Fruit fly (Drosophila melanogaster): ENCODE measurements around the gene pasi2.
A peak's percentile ranks its signal among the peaks of the same experiment; 100 is the strongest.

pasi2 gene

dm6 chr3R:9334592-9335518 is at the start of gene pasi2, which contains the start of gene Aduk:
Gene pasi2 (plus strand): TSS chr3R:9335170.
Gene Aduk (minus strand): TSS chr3R:9334714.
- TF ChIP-seq noc (tag; optimal IDR thresholded peaks at IDR 0.05), result no peak

DNA sequence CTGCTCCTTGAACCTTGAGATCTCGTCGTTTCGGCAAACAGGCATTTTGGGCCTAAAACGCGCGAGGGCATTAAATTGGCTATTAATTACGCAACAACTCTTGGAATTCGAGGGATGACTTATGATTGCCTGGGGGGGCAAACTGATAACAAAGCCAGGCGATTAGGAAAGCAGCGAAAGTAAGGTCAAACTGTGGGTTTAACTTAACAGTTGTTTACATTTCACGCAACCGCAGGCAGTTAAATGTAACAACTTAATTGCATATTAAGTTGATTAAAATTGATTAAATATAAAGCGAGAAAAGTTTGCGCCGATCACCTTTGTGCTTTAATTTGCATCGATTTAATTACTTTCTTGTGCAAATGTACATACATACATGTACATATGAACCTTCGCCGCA is 47.3 kb upstream of the pasi2 start:
- TF ChIP-seq noc (tag; optimal IDR thresholded peaks at IDR 0.05), result no peak

- TF ChIP-seq noc (tag; optimal IDR thresholded peaks at IDR 0.05), result no peak
Observed at dm6 chr3R:9297163-9297562, 37.8 kb upstream of the pasi2 start.

- TF ChIP-seq noc (tag; optimal IDR thresholded peaks at IDR 0.05), result no peak
Observed at dm6 chr3R:9321470-9321869, 13.5 kb upstream of the pasi2 start, which contains the start of gene HP1e. Gene HP1e (plus strand): TSS chr3R:9321770.

dm6 chr3R:9328411-9328810 is 6.6 kb upstream of the pasi2 start, which contains the start of gene CG8861:
Gene CG8861 (minus strand): TSS chr3R:9328511.
- no peak for TF ChIP-seq noc (tag; optimal IDR thresholded peaks at IDR 0.05)

DNA sequence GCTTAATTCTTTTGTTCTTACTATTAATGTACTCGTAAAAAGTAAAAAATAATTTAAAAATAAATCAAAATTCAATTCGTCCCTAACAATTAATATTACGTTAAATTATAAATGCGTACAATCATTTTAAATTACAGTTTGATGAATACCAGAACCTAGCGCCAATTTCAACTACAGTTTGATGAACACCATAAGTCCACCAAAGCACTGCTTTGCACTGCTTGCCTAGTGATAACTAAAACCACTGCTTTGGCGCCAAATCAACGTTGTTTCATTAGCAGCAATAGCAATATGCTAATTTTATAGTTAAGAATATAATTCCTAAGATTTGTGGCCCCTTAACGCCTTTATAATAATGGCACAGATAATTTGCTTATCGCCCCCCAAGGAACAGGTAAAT is 6.2 kb upstream of the pasi2 start:
- no peak for TF ChIP-seq noc (tag; optimal IDR thresholded peaks at IDR 0.05)

- no peak for TF ChIP-seq noc (tag; optimal IDR thresholded peaks at IDR 0.05)
Observed at dm6 chr3R:9330231-9330630, 4.7 kb upstream of the pasi2 start, which contains the start of gene CG12951. Gene CG12951 (minus strand): TSS chr3R:9330331.

dm6 chr3R:9331861-9332260 is 3.1 kb upstream of the pasi2 start, which contains the start of gene CG16749:
Gene CG16749 (minus strand): TSS chr3R:9331885.
- peak; percentile 27 for TF ChIP-seq noc (tag; optimal IDR thresholded peaks at IDR 0.05)

DNA sequence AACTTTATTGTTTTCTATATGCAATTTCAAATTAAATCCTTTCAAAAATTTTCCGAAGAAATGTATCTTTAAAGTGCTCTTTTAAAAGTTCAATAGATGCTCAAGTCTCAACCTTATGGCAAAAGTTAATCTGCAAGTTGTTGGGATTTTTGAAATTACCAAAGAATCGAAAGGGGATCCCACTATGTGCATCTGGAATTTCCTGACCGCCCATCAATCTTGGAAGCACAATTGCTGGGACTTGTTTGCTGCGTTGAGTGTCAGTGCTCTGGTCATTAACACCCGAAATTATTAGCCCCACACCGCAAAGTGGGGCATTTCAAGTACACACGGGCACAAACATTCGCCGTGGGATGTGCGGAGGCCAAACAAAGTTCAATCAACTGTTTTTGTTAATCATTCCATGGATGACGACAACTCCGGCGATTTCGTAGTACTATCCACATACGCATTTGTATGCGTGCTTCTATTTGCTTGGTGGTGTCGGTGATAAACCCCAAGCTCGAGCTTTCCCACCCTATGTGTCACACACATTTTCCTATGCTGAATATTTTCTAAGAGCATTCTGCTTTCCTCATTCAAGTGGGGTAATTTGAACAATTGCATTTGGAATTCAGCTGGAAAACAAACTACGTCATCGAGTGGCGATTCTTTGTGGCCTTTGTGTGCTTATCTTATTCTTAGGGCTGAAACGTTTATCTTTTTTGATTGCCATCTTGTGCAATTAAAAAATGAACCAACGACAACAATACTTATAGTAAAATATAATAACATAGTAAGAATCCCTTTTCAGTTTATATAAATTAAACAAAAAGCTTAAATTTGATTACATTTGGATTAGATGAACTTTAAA is 2.7 kb downstream of the pasi2 start:
- no peak for TF ChIP-seq noc (tag; optimal IDR thresholded peaks at IDR 0.05)

DNA sequence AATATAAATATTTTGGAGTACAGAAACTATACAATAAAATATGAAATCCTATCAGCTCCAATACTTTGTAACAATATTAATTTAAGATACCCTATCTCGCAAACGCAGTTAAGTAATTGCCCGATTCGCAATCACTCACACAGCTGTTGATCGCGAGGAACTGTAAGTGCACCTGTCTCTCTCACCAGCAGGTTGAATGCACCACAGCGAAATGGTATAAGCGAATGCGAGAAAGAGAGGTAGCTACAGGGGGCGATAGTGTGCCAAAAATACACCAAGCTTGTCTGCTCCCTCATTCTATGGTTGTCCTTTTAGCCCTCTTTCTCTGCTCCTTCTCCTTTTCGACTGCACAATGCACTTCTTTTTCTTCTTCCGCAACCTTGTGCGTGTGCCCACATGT is 3.8 kb downstream of the pasi2 start:
- TF ChIP-seq noc (tag; optimal IDR thresholded peaks at IDR 0.05), result no peak

DNA sequence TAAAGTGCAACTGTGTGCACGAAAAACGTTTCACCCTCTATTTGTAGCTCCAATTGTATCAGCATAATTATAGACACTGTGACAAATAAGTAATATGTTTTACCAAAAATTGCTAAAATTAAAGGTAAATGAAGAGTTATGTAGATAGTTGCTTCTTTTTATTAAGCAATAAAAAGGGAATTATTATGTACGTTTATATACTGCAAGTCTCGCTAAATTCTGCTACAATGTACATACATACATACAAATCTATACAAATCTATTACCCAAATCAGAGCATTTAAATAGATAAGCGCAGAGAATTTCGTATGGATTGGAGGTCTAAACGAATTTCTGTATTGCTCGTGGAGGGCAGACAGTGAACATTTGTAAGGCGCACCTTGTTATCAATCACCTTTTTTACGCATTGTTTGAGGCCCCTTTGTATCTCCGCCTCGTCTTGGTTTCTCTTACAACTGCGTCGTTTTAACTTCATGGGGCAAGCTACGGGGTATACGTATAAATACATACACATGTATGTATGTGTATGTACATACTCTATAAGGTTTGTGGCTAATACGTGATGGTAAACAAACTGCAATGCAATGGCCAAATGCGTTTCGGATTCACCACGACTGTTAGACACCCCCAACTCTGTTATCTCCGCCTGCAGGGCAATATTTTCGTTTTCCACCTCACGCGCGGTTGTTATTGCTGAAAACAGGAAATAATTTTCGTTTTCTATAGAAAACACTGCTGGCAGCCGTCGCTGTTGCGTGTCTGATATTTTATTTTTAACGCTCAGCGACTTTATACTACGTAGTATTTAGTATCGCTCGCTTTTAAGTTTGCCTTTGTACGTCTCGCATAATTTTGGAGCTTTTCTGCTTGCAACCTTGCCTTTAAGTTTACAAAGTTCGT is 4.5 kb downstream of the pasi2 start:
- peak; percentile 32 for TF ChIP-seq noc (tag; optimal IDR thresholded peaks at IDR 0.05)

DNA sequence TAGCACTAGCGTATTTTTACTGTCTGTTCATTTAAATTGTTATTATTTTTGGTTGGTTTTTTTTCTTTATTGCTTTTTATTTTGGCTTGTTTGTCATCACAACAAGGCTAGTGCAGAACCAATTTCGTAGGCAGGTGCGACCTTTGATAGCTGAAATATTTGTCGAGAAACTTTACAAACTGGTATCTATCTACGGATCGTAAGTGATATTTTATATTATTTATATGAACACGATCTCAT is 5.0 kb downstream of the pasi2 start, which contains the start of gene drn:
TSS of gene drn (plus strand) at position 141 of the 240 bp plus-strand sequence.
- no peak for TF ChIP-seq noc (tag; optimal IDR thresholded peaks at IDR 0.05)

- TF ChIP-seq noc (tag; optimal IDR thresholded peaks at IDR 0.05), result peak; percentile 95
Observed at dm6 chr3R:9340425-9341188, 5.6 kb downstream of the pasi2 start.

DNA sequence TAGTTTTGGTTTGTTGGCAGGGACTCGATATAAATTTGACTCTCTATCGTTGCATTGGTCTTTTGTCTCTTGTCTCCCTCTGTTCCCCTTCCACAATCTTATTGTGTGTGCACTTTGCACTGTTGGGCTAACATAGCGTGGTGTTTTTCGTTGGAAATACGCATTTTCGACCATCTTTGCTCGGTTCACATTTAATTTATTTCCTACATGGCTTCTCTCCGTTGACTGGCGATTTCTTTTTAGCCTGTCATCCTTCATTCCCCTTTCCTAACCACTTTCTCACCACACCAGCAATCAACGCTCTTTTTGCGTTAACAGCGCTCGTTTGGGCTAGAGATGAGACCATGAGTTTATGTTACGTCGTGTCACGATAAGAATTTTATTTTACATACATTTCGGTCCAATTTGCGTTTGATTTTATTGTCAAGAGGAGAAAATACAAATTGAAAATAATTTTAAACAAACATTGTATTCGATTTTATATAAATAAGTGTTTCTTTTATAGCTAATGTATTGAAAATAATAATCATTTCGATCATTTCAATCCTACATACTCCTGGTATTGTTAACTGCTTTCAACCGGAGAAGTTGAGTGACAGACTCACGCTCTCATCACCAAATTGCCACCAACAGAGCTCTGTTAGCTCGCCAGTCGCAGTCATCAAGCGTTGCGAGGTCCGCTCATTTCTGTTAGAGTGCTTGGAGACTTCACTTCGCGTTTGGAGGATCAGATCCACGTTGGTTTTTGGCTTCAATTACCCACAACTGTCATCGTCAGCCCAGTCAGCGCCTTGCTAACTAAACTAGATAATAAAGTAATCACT is 6.4 kb downstream of the pasi2 start:
- TF ChIP-seq noc (tag; optimal IDR thresholded peaks at IDR 0.05), result peak; percentile 93

All from whole organism, larva.